Fruit fly (Drosophila melanogaster): ENCODE data around the gene CG6793.

Gene CG6793

dm6 chr3L:12081679-12082520, 39.7 kb downstream of the CG6793 start, which contains the start of gene Sema5c (continued):
- TF ChIP-seq Dad (GFP tag; optimal IDR thresholded peaks at IDR 0.05) (no peak), cg (GFP tag; optimal IDR thresholded peaks at IDR 0.05) (peak; percentile 14), CG5953 (GFP tag; IDR thresholded peaks at IDR 0.05) (0 out of 2 replicates have a peak, but pooled peaks have one; percentile 44), TFAM (GFP tag; optimal IDR thresholded peaks at IDR 0.05) (no peak), CG11723 (GFP tag; optimal IDR thresholded peaks at IDR 0.05) (no peak), CG11696 (GFP tag; IDR thresholded peaks at IDR 0.05) (0 out of 2 replicates have a peak, but pooled peaks have one; percentile 26), tna (GFP tag; IDR thresholded peaks at IDR 0.05; ENCODE audit: partially characterized antibody) (no peak; the same call in 1 of the 2 replicates), E2f1 (GFP tag; IDR thresholded peaks at IDR 0.05) (peak; percentile 52; the same call in 1 of the 2 replicates), pita (GFP tag; optimal IDR thresholded peaks at IDR 0.05) (no peak), seq (GFP tag; IDR thresholded peaks at IDR 0.05) (peak; percentile 49; the same call in 1 of the 2 replicates), CG31224 (GFP tag; IDR thresholded peaks at IDR 0.05) (peak; percentile 28; the same call in 1 of the 2 replicates), CG30431 (GFP tag; optimal IDR thresholded peaks at IDR 0.05) (peak; percentile 60), CG33557 (GFP tag; optimal IDR thresholded peaks at IDR 0.05) (peak; percentile 71), CG18599 (GFP tag; optimal IDR thresholded peaks at IDR 0.05) (peak; percentile 48), gcm (GFP tag; optimal IDR thresholded peaks at IDR 0.05) (peak; percentile 67), fd102C (GFP tag; optimal IDR thresholded peaks at IDR 0.05) (no peak), bab2 (GFP tag; optimal IDR thresholded peaks at IDR 0.05) (peak; percentile 39), CG8944 (GFP tag; optimal IDR thresholded peaks at IDR 0.05) (no peak), abd-A (tag; optimal IDR thresholded peaks at IDR 0.05) (peak; percentile 43), H2.0 (GFP tag; IDR thresholded peaks at IDR 0.05) (peak; percentile 44), mirr (GFP tag; optimal IDR thresholded peaks at IDR 0.05) (peak; percentile 52), bigmax (GFP tag; optimal IDR thresholded peaks at IDR 0.05) (peak; percentile 15), p53 (GFP tag; optimal IDR thresholded peaks at IDR 0.05) (peak; percentile 22), Max (GFP tag; optimal IDR thresholded peaks at IDR 0.05) (peak; percentile 18), Six4 (GFP tag; optimal IDR thresholded peaks at IDR 0.05) (peak; percentile 9), NFAT (GFP tag; IDR thresholded peaks at IDR 0.05) (0 out of 2 replicates have a peak, but pooled peaks have one; percentile 27), fd3F (GFP tag; optimal IDR thresholded peaks at IDR 0.05) (peak; percentile 46), Trl (optimal IDR thresholded peaks at IDR 0.05) (peak; percentile 56 to 70), Trl (GFP tag; optimal IDR thresholded peaks at IDR 0.05) (peak; percentile 26), CG18764 (GFP tag; optimal IDR thresholded peaks at IDR 0.05) (no peak), chinmo (GFP tag; IDR thresholded peaks at IDR 0.05; ENCODE audit: partially characterized antibody) (peak; percentile 84; the same call in 1 of the 4 replicates), lilli (GFP tag; optimal IDR thresholded peaks at IDR 0.05) (peak; percentile 18), CG6654 (GFP tag; optimal IDR thresholded peaks at IDR 0.05) (peak; percentile 46), sug (tag; optimal IDR thresholded peaks at IDR 0.05) (peak; percentile 31), tgo (GFP tag; IDR thresholded peaks at IDR 0.05) (peak; percentile 39), Sry-δ (GFP tag; optimal IDR thresholded peaks at IDR 0.05) (no peak), CG14050 (GFP tag; IDR thresholded peaks at IDR 0.05) (peak; percentile 9; the same call in 1 of the 3 replicates), her (GFP tag; optimal IDR thresholded peaks at IDR 0.05) (peak; percentile 6), CG17385 (GFP tag; optimal IDR thresholded peaks at IDR 0.05) (peak; percentile 66), CG34376 (GFP tag; optimal IDR thresholded peaks at IDR 0.05) (peak; percentile 66), ken (GFP tag; IDR thresholded peaks at IDR 0.05) (no peak; the same call in 2 of the 3 replicates), C15 (GFP tag; IDR thresholded peaks at IDR 0.05) (no peak), CG18011 (GFP tag; optimal IDR thresholded peaks at IDR 0.05) (no peak), zfh1 (GFP tag; IDR thresholded peaks at IDR 0.05) (peak; percentile 68), CG15011 (GFP tag; optimal IDR thresholded peaks at IDR 0.05) (no peak), CG10431 (GFP tag; optimal IDR thresholded peaks at IDR 0.05) (no peak), CG8478 (optimal IDR thresholded peaks at IDR 0.05) (no peak), CG10147 (GFP tag; optimal IDR thresholded peaks at IDR 0.05) (peak; percentile 72), CG11093 (GFP tag; IDR thresholded peaks at IDR 0.05) (0 out of 3 replicates have a peak, but pooled peaks have one; percentile 39)
